Worm (Caenorhabditis elegans) whole organism, late embryonic: ENCODE results near the gene dct-12.

Experiments used
- ceh-34 ChIP-seq: sonication (generic microtip); optimal IDR thresholded peaks from 2 replicates; lab custom pipeline; 2016; ENCODE audit warnings: mild to moderate bottlenecking, missing genetic modification characterization, missing compliant biosample characterization
- elt-2 ChIP-seq: sonication (generic microtip); optimal IDR thresholded peaks from 2 replicates; lab custom pipeline; 2016; ENCODE audit warnings: missing genetic modification reagents, missing genetic modification characterization, missing compliant biosample characterization
- fkh-6 ChIP-seq: sonication (generic microtip); optimal IDR thresholded peaks from 2 replicates; lab custom pipeline; 2016; ENCODE audit warnings: missing genetic modification characterization, missing compliant biosample characterization
- pag-3 ChIP-seq: sonication (generic microtip); optimal IDR thresholded peaks from 2 replicates; lab custom pipeline; 2016; ENCODE audit warnings: missing compliant biosample characterization, missing genetic modification characterization, borderline replicate concordance
- pha-4 ChIP-seq: fragments of 150-350 bp; optimal IDR thresholded peaks from 2 replicates; lab custom pipeline; 2018; ENCODE audit warnings: missing biosample characterization, missing genetic modification reagents, missing genetic modification characterization
- pqm-1 ChIP-seq: sonication (generic microtip); optimal IDR thresholded peaks from 2 replicates; lab custom pipeline; 2016; ENCODE audit warnings: missing genetic modification characterization, missing compliant biosample characterization
- sox-2 ChIP-seq: fragments of 200-800 bp; sonication (Bioruptor generic); IDR thresholded peaks from 2 replicates; pipeline ENCODE4 v1.3.6; 2022; ENCODE audit warnings: missing genetic modification reagents, missing genetic modification characterization, missing compliant biosample characterization
- tbx-7 ChIP-seq: sonication (generic microtip); optimal IDR thresholded peaks from 2 replicates; lab custom pipeline; 2016; ENCODE audit warnings: missing genotype, missing genetic modification characterization, missing compliant biosample characterization
- unc-86 ChIP-seq: sonication (generic microtip); optimal IDR thresholded peaks from 2 replicates; lab custom pipeline; 2016; ENCODE audit warnings: missing genetic modification characterization, missing compliant biosample characterization

DNA sequence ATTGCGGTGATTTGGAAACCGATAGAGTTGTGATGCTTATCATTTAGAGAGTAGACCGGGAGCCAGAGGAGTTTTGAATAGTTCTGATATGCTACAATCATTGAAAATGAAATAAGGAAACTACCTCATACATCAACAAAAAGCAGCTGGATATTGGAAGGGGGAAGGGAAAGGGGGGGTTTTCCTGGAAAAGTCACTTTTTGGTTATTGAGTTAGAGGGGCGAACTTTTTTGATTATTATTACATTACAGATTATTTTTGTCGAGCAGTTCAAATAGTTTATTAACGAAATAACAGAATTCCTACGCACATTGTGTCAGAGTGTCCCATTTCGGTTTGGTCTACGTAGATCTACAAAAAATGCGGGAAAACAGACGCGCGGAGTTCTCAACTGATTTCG is 45.5 kb downstream of the dct-12 start, which contains the start of gene sre-42:
- no peak for TF ChIP-seq pha-4 (tag; lab: Kevin White, UChicago)
- no peak for TF ChIP-seq sox-2 (GFP tag; lab: Robert Waterston, UW)
- no peak for TF ChIP-seq unc-86 (tag; lab: Kevin White, UChicago)
- no peak for TF ChIP-seq elt-2
- TF ChIP-seq fkh-6 (tag; lab: Kevin White, UChicago): no peak
- no peak for TF ChIP-seq ceh-34
- TF ChIP-seq tbx-7 (tag; lab: Kevin White, UChicago): no peak
- TF ChIP-seq pqm-1 (tag; lab: Kevin White, UChicago): no peak
- TF ChIP-seq pag-3 (tag; lab: Kevin White, UChicago): no peak
